Fruit fly (Drosophila melanogaster) whole organism, embryonic: ENCODE data around the gene CG31908.
A peak's percentile ranks its signal among the peaks of the same experiment; 100 is the strongest.

Source experiments
- Ada2b ChIP-seq: fragments of 200-800 bp; sonication (Bioruptor generic); IDR thresholded peaks from 2 replicates; pipeline ENCODE4 v1.3.6; 2022; ENCODE audit warnings: missing biosample characterization, missing genetic modification characterization
- Antp ChIP-seq: fragments of 200-800 bp; sonication (Bioruptor generic); optimal IDR thresholded peaks from 3 replicates; lab custom pipeline; 2016; ENCODE audit warnings: missing biosample characterization, missing genetic modification characterization
- BtbVII ChIP-seq: fragments of 200-800 bp; sonication (Bioruptor generic); optimal IDR thresholded peaks from 3 replicates; lab custom pipeline; 2017; ENCODE audit warnings: missing biosample characterization, mild to moderate bottlenecking, missing genetic modification characterization
- CG10543 ChIP-seq: fragments of 200-800 bp; sonication (Bioruptor generic); optimal IDR thresholded peaks from 3 replicates; lab custom pipeline; 2017; ENCODE audit warnings: missing biosample characterization, mild to moderate bottlenecking, missing genetic modification characterization, moderate library complexity
- CG12219 ChIP-seq: fragments of 200-800 bp; sonication (Bioruptor generic); optimal IDR thresholded peaks from 3 replicates; lab custom pipeline; 2018; ENCODE audit warnings: missing biosample characterization, mild to moderate bottlenecking, missing genetic modification characterization
- CG1233 ChIP-seq: fragments of 200-800 bp; sonication (Bioruptor generic); optimal IDR thresholded peaks from 4 replicates; lab custom pipeline; 2018; ENCODE audit warnings: missing biosample characterization, mild to moderate bottlenecking, missing genetic modification characterization
- CG12769 ChIP-seq: fragments of 200-800 bp; sonication (Bioruptor generic); optimal IDR thresholded peaks from 2 replicates; lab custom pipeline; 2019; ENCODE audit warnings: missing biosample characterization, mild to moderate bottlenecking, missing genetic modification characterization, moderate library complexity
- CG12942 ChIP-seq: fragments of 200-800 bp; sonication (Bioruptor generic); optimal IDR thresholded peaks from 3 replicates; lab custom pipeline; 2016; ENCODE audit warnings: missing biosample characterization, missing genetic modification characterization
- CG15011 ChIP-seq: fragments of 200-800 bp; sonication (Bioruptor generic); optimal IDR thresholded peaks from 3 replicates; lab custom pipeline; 2018; ENCODE audit warnings: missing biosample characterization, mild to moderate bottlenecking, missing genetic modification characterization
- CG16779 ChIP-seq: fragments of 200-800 bp; sonication (Bioruptor generic); IDR thresholded peaks from 2 replicates; pipeline ENCODE4 v1.3.6; 2022; ENCODE audit warnings: missing biosample characterization, missing genetic modification characterization
- CG17186 ChIP-seq: fragments of 200-800 bp; sonication (Bioruptor generic); optimal IDR thresholded peaks from 3 replicates; lab custom pipeline; 2017; ENCODE audit warnings: missing biosample characterization, missing genetic modification reagents, missing genetic modification characterization
- CG18764 ChIP-seq: fragments of 200-800 bp; sonication (Bioruptor generic); optimal IDR thresholded peaks from 3 replicates; lab custom pipeline; 2016; ENCODE audit warnings: missing biosample characterization, missing genetic modification characterization
- CG2889 ChIP-seq: fragments of 200-800 bp; sonication (Bioruptor generic); IDR thresholded peaks from 3 replicates; pipeline ENCODE4 v1.3.6; 2022; ENCODE audit warnings: missing biosample characterization, missing genetic modification characterization
- CG30020 ChIP-seq: fragments of 200-800 bp; optimal IDR thresholded peaks from 2 replicates; lab custom pipeline; 2019; ENCODE audit warnings: missing biosample characterization, mild to moderate bottlenecking, missing genetic modification characterization, moderate library complexity
- CG33213 ChIP-seq: fragments of 200-800 bp; sonication (Bioruptor generic); optimal IDR thresholded peaks from 3 replicates; lab custom pipeline; 2016; ENCODE audit warnings: missing biosample characterization, missing genetic modification characterization
- CG34376 ChIP-seq: fragments of 200-800 bp; sonication (Bioruptor generic); optimal IDR thresholded peaks from 2 replicates; lab custom pipeline; 2018; ENCODE audit warnings: missing biosample characterization, mild to moderate bottlenecking, missing genetic modification characterization
- CG34422 ChIP-seq: fragments of 200-800 bp; sonication (Bioruptor generic); IDR thresholded peaks from 3 replicates; pipeline ENCODE4 v1.3.6; 2022; ENCODE audit warnings: missing biosample characterization, missing genetic modification characterization
- CG3847 ChIP-seq: fragments of 200-800 bp; sonication (Bioruptor generic); IDR thresholded peaks from 2 replicates; pipeline ENCODE4 v1.3.6; 2022; ENCODE audit warnings: missing biosample characterization, missing genetic modification characterization
- CG4707 ChIP-seq: fragments of 200-800 bp; sonication (Bioruptor generic); optimal IDR thresholded peaks from 2 replicates; lab custom pipeline; 2018; ENCODE audit warnings: missing biosample characterization, mild to moderate bottlenecking, missing genetic modification characterization, moderate library complexity
- CG7963 ChIP-seq: fragments of 200-800 bp; sonication (Bioruptor generic); IDR thresholded peaks from 3 replicates; pipeline ENCODE4 v1.3.6; 2022; ENCODE audit warnings: missing biosample characterization, missing genetic modification characterization; ENCODE audit not compliant: partially characterized antibody
- CG8388 ChIP-seq: fragments of 200-800 bp; sonication (Bioruptor generic); optimal IDR thresholded peaks from 2 replicates; lab custom pipeline; 2019; ENCODE audit warnings: missing biosample characterization, mild to moderate bottlenecking, missing genetic modification characterization, moderate library complexity
- CkIIα-i1 ChIP-seq: fragments of 200-800 bp; sonication (Bioruptor generic); IDR thresholded peaks from 2 replicates; pipeline ENCODE4 v1.3.6; 2022; ENCODE audit warnings: missing biosample characterization, missing genetic modification characterization
- D ChIP-seq, 2 experiments: fragments of 200-800 bp in 1 of 2; fragments of >200 bp in 1 of 2; sonication (Bioruptor generic) in 1 of 2; optimal IDR thresholded peaks; 2 replicates in 1 of 2; 3 replicates in 1 of 2; lab custom pipeline; 2017; ENCODE audit warnings: mild to moderate bottlenecking in 1 of 2, missing biosample characterization in 1 of 2, missing genetic modification characterization in 1 of 2, missing genetic modification reagents in 1 of 2
- Dip2 ChIP-seq: fragments of 200-800 bp; sonication (Bioruptor generic); IDR thresholded peaks from 2 replicates; pipeline ENCODE4 v1.3.6; 2022; ENCODE audit warnings: missing biosample characterization, missing genetic modification characterization
- Doc3 ChIP-seq: fragments of 200-800 bp; sonication (Bioruptor generic); IDR thresholded peaks from 3 replicates; pipeline ENCODE4 v1.3.6; 2022; ENCODE audit warnings: missing biosample characterization, missing genetic modification characterization; ENCODE audit not compliant: partially characterized antibody
- H15 ChIP-seq: fragments of 200-800 bp; sonication (Bioruptor generic); IDR thresholded peaks from 3 replicates; pipeline ENCODE4 v1.3.6; 2022; ENCODE audit warnings: missing biosample characterization, missing genetic modification characterization
- Vsx1 ChIP-seq: fragments of 200-800 bp; sonication (Bioruptor generic); optimal IDR thresholded peaks from 2 replicates; lab custom pipeline; 2017; ENCODE audit warnings: missing biosample characterization, mild to moderate bottlenecking, missing genetic modification characterization, missing genetic modification reagents
- bsh ChIP-seq, 2 experiments: fragments of 200-800 bp; sonication (Bioruptor generic); optimal IDR thresholded peaks; 2 replicates each; lab custom pipeline; 2017 to 2018; ENCODE audit warnings: mild to moderate bottlenecking in 2 of 2, missing biosample characterization in 2 of 2, missing genetic modification characterization in 2 of 2, moderate library complexity in 1 of 2
- chinmo ChIP-seq: fragments of 200-800 bp; sonication (Bioruptor generic); IDR thresholded peaks from 4 replicates; pipeline ENCODE4 v1.3.6; 2022; ENCODE audit warnings: missing biosample characterization, missing genetic modification characterization; ENCODE audit not compliant: partially characterized antibody
- ci ChIP-seq: fragments of 200-800 bp; sonication (Bioruptor generic); IDR thresholded peaks from 3 replicates; pipeline ENCODE4 v1.3.6; 2022; ENCODE audit warnings: missing biosample characterization, missing genetic modification characterization
- crol ChIP-seq: fragments of 200-800 bp; sonication (Bioruptor generic); IDR thresholded peaks from 2 replicates; pipeline ENCODE4 v1.3.6; 2022; ENCODE audit warnings: missing biosample characterization, missing genetic modification characterization
- eve ChIP-seq, 2 experiments: fragments of >200 bp; optimal IDR thresholded peaks; 2 replicates each; lab custom pipeline; 2017; ENCODE audit warnings: missing biosample characterization in 2 of 2, missing genetic modification characterization in 2 of 2
- fd3F ChIP-seq: fragments of 200-800 bp; sonication (Bioruptor generic); optimal IDR thresholded peaks from 2 replicates; lab custom pipeline; 2018; ENCODE audit warnings: missing biosample characterization, mild to moderate bottlenecking, missing genetic modification characterization, moderate library complexity
- fu2 ChIP-seq: fragments of 200-800 bp; sonication (Bioruptor generic); optimal IDR thresholded peaks from 2 replicates; lab custom pipeline; 2016; ENCODE audit warnings: missing biosample characterization, missing genetic modification characterization
- gfzf ChIP-seq: fragments of 200-800 bp; sonication (Bioruptor generic); optimal IDR thresholded peaks from 2 replicates; lab custom pipeline; 2016; ENCODE audit warnings: missing biosample characterization, mild to moderate bottlenecking, missing genetic modification characterization, moderate library complexity
- grn ChIP-seq: fragments of 200-800 bp; sonication (Bioruptor generic); optimal IDR thresholded peaks from 3 replicates; lab custom pipeline; 2017; ENCODE audit warnings: missing biosample characterization, missing genetic modification characterization
- gsb ChIP-seq: fragments of 200-800 bp; sonication (Bioruptor generic); IDR thresholded peaks from 2 replicates; pipeline ENCODE4 v1.3.6; 2022; ENCODE audit warnings: missing biosample characterization, missing genetic modification characterization
- inv ChIP-seq: fragments of 200-800 bp; sonication (Bioruptor generic); IDR thresholded peaks from 2 replicates; pipeline ENCODE4 v1.3.6; 2022; ENCODE audit warnings: missing biosample characterization, missing genetic modification characterization; ENCODE audit not compliant: partially characterized antibody
- jing ChIP-seq: fragments of 200-800 bp; sonication (Bioruptor generic); optimal IDR thresholded peaks from 2 replicates; lab custom pipeline; 2018; ENCODE audit warnings: missing biosample characterization, mild to moderate bottlenecking, missing genetic modification characterization
- kah ChIP-seq: fragments of 200-800 bp; sonication (Bioruptor generic); optimal IDR thresholded peaks from 2 replicates; lab custom pipeline; 2018; ENCODE audit warnings: missing biosample characterization, mild to moderate bottlenecking, missing genetic modification characterization
- ken ChIP-seq: fragments of 200-800 bp; sonication (Bioruptor generic); IDR thresholded peaks from 3 replicates; pipeline ENCODE4 v1.3.6; 2022; ENCODE audit warnings: missing biosample characterization, missing genetic modification characterization
- lov ChIP-seq, 2 experiments: fragments of 200-800 bp in 1 of 2; fragments of >200 bp in 1 of 2; sonication (Bioruptor generic) in 1 of 2; IDR thresholded peaks in 1 of 2; optimal IDR thresholded peaks in 1 of 2; 2 replicates in 1 of 2; 3 replicates in 1 of 2; pipeline versions ENCODE4 v1.3.6 to Lab custom; 2017 to 2022; ENCODE audit warnings: missing biosample characterization in 1 of 2, missing genetic modification characterization in 1 of 2
- nerfin-1 ChIP-seq: fragments of 200-800 bp; sonication (Bioruptor generic); optimal IDR thresholded peaks from 3 replicates; lab custom pipeline; 2019; ENCODE audit warnings: missing biosample characterization, mild to moderate bottlenecking, missing genetic modification characterization, moderate library complexity
- sens-2 ChIP-seq: fragments of 200-800 bp; sonication (Bioruptor generic); IDR thresholded peaks from 2 replicates; pipeline ENCODE4 v1.3.6; 2022; ENCODE audit warnings: missing biosample characterization, missing genetic modification characterization
- slbo ChIP-seq: fragments of 200-800 bp; sonication (Bioruptor generic); IDR thresholded peaks from 2 replicates; pipeline ENCODE4 v1.3.6; 2022; ENCODE audit warnings: missing biosample characterization, missing genetic modification characterization
- tna ChIP-seq: fragments of 200-800 bp; sonication (Bioruptor generic); IDR thresholded peaks from 2 replicates; pipeline ENCODE4 v1.3.6; 2022; ENCODE audit warnings: missing biosample characterization, missing genetic modification characterization; ENCODE audit not compliant: partially characterized antibody
- wek ChIP-seq: fragments of 200-800 bp; sonication (Bioruptor generic); optimal IDR thresholded peaks from 3 replicates; lab custom pipeline; 2018; ENCODE audit warnings: missing biosample characterization, mild to moderate bottlenecking, missing genetic modification characterization, moderate library complexity
- z ChIP-seq: fragments of 200-800 bp; sonication (Bioruptor generic); IDR thresholded peaks from 3 replicates; pipeline ENCODE4 v1.3.6; 2022; ENCODE audit warnings: missing biosample characterization, missing genetic modification characterization

The CG31908 gene

DNA sequence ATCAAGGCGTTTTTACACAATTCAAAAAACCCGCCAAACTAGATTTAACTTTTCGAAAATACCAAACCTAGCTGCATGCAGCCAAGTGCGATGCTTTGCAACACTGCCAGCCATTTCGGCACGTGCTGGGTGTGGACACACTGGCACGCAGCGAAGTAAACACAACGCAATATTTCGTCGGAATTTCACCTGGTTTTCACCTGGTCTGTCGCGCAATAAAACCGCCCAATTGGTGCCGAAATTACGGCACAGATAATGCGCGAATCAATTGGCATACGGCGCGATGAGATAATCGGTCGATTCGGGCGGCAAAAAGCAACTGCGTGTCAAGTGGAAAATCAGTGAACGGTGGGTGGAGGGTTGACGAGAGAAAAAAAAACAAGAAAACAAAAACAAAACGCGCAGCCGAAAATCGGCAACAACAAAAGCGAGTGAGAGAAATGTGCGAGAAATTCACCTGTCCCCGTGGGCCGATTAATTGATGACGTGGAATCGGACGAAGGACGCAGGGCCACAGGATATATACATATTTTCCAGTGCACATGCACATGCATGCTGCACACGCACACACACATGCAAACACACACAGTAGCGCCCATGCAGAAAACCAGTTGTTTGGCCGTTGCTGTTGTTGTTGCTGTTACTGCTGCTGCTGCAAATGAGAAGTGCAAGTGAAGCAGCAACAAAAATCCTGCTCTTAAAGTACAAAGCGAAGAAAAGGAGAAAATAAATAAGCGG, 29.2 kb upstream of the CG31908 start, which contains the start of gene Mnn1 (continued):
- no peak for TF ChIP-seq Vsx1 (GFP tag; lab: Kevin White, UChicago)
- TF ChIP-seq sens-2 (GFP tag; lab: Robert Waterston, UW): no peak
- TF ChIP-seq CG15011: no peak
- TF ChIP-seq CG7963 (GFP tag; lab: Robert Waterston, UW): no peak
- TF ChIP-seq eve (GFP tag; optimal IDR thresholded peaks at IDR 0.05; lab: Kevin White, UChicago): no peak
- TF ChIP-seq lov (optimal IDR thresholded peaks at IDR 0.05; lab: Kevin White, UChicago): no peak
- 0 out of 3 replicates have a peak, but pooled peaks have one; percentile 31 for TF ChIP-seq lov (GFP tag; IDR thresholded peaks at IDR 0.05; lab: Robert Waterston, UW)
- TF ChIP-seq Antp (GFP tag; lab: Kevin White, UChicago): peak; percentile 43
- TF ChIP-seq gsb (GFP tag; lab: Robert Waterston, UW): no peak
- TF ChIP-seq jing: no peak
- no peak for TF ChIP-seq Ada2b (GFP tag; lab: Robert Waterston, UW)
- no peak for TF ChIP-seq wek (GFP tag; lab: Kevin White, UChicago)
- peak in 1 of 2 experiments; percentile 42 for TF ChIP-seq bsh (GFP tag; optimal IDR thresholded peaks at IDR 0.05; lab: Kevin White, UChicago)
- peak; percentile 64; the same call in 2 of the 3 replicates for TF ChIP-seq ken (GFP tag; lab: Robert Waterston, UW)
- TF ChIP-seq CG10543 (GFP tag; lab: Kevin White, UChicago): peak; percentile 68
- TF ChIP-seq inv: no peak
- peak; percentile 65 for TF ChIP-seq CG34376
- peak; percentile 66 for TF ChIP-seq CG17186 (GFP tag; lab: Kevin White, UChicago)
- no peak for TF ChIP-seq CG4707 (GFP tag; lab: Kevin White, UChicago)
- no peak for TF ChIP-seq BtbVII (GFP tag; lab: Kevin White, UChicago)
- no peak for TF ChIP-seq CkIIα-i1
- TF ChIP-seq chinmo (GFP tag; lab: Robert Waterston, UW): peak; percentile 85; the same call in 3 of the 4 replicates
- TF ChIP-seq gfzf (GFP tag; lab: Kevin White, UChicago): peak; percentile 84
- peak; percentile 66 for TF ChIP-seq CG33213 (GFP tag; lab: Kevin White, UChicago)
- TF ChIP-seq CG12942: peak; percentile 41
- TF ChIP-seq ci (GFP tag; lab: Robert Waterston, UW): peak; percentile 71; the same call in 2 of the 3 replicates
- no peak for TF ChIP-seq CG2889
- peak; percentile 34 for TF ChIP-seq CG18764
- peak; percentile 86 for TF ChIP-seq D (optimal IDR thresholded peaks at IDR 0.05; lab: Kevin White, UChicago)
- TF ChIP-seq D (GFP tag; optimal IDR thresholded peaks at IDR 0.05; lab: Kevin White, UChicago): no peak
- peak; percentile 26; the same call in 1 of the 2 replicates for TF ChIP-seq tna (GFP tag; lab: Robert Waterston, UW)
- TF ChIP-seq Dip2 (GFP tag; lab: Robert Waterston, UW): no peak
- no peak for TF ChIP-seq grn (GFP tag; lab: Kevin White, UChicago)
- TF ChIP-seq fu2 (GFP tag; lab: Kevin White, UChicago): no peak
- peak; percentile 39 for TF ChIP-seq CG1233 (GFP tag; lab: Kevin White, UChicago)
- no peak for TF ChIP-seq CG12219 (GFP tag; lab: Kevin White, UChicago)
- no peak for TF ChIP-seq z (GFP tag; lab: Robert Waterston, UW)
- no peak for TF ChIP-seq CG8388 (GFP tag; lab: Kevin White, UChicago)
- no peak for TF ChIP-seq fd3F
- TF ChIP-seq H15: no peak
- no peak for TF ChIP-seq CG16779
- no peak for TF ChIP-seq CG30020
- no peak for TF ChIP-seq Doc3
- no peak for TF ChIP-seq CG12769 (tag; lab: Kevin White, UChicago)
- peak; percentile 20 for TF ChIP-seq kah (GFP tag; lab: Kevin White, UChicago)
- peak; percentile 56 for TF ChIP-seq slbo (GFP tag; lab: Robert Waterston, UW)
- TF ChIP-seq crol (GFP tag; lab: Robert Waterston, UW): no peak; the same call in 1 of the 2 replicates
- peak; percentile 87; the same call in 2 of the 3 replicates for TF ChIP-seq CG34422
- TF ChIP-seq CG3847 (GFP tag; lab: Robert Waterston, UW): peak; percentile 74
- TF ChIP-seq nerfin-1 (tag; lab: Kevin White, UChicago): peak; percentile 97
